Fruit fly (Drosophila melanogaster) whole organism, wandering third instar larva: ENCODE data around the gene lectin-37Db.
A peak's percentile ranks its signal among the peaks of the same experiment; 100 is the strongest.

Source experiments
- Abd-B ChIP-seq: fragments of >200 bp; optimal IDR thresholded peaks from 2 replicates; lab custom pipeline; 2017; ENCODE audit warnings: missing biosample characterization, missing genetic modification characterization
- CG32264 ChIP-seq: fragments of 200-800 bp; sonication (Bioruptor generic); optimal IDR thresholded peaks from 2 replicates; lab custom pipeline; 2016; ENCODE audit warnings: missing biosample characterization, missing genetic modification characterization
- CG9705 ChIP-seq: fragments of 200-800 bp; sonication (Bioruptor generic); optimal IDR thresholded peaks from 2 replicates; lab custom pipeline; 2018; ENCODE audit warnings: missing biosample characterization, mild to moderate bottlenecking, missing genetic modification characterization
- CrebA ChIP-seq: fragments of 200-800 bp; sonication (Bioruptor generic); optimal IDR thresholded peaks from 2 replicates; lab custom pipeline; 2016; ENCODE audit warnings: missing biosample characterization, mild to moderate bottlenecking, missing genetic modification characterization, borderline replicate concordance
- Dfd ChIP-seq: fragments of >200 bp; optimal IDR thresholded peaks from 2 replicates; lab custom pipeline; 2017; ENCODE audit warnings: missing biosample characterization, missing genetic modification characterization
- Dif ChIP-seq: fragments of 200-275, 200-300 bp; sonication (Bioruptor generic); optimal IDR thresholded peaks from 2 replicates; lab custom pipeline; 2018; ENCODE audit warnings: missing biosample characterization, missing genetic modification characterization; ENCODE audit not compliant: partially characterized antibody
- GATAd ChIP-seq: sonication (Bioruptor generic); optimal IDR thresholded peaks from 2 replicates; lab custom pipeline; 2016; ENCODE audit warnings: missing biosample characterization, missing genetic modification characterization
- HLH106 ChIP-seq: fragments of 200-800 bp; optimal IDR thresholded peaks from 3 replicates; lab custom pipeline; 2019; ENCODE audit warnings: missing biosample characterization, mild to moderate bottlenecking, missing genetic modification characterization, moderate library complexity
- Hnf4 ChIP-seq: fragments of 200-800 bp; sonication (Bioruptor generic); optimal IDR thresholded peaks from 2 replicates; lab custom pipeline; 2016; ENCODE audit warnings: missing biosample characterization, mild to moderate bottlenecking, missing genetic modification characterization
- Hr78 ChIP-seq: fragments of >200 bp; optimal IDR thresholded peaks from 2 replicates; lab custom pipeline; 2017; ENCODE audit warnings: missing biosample characterization, missing genetic modification characterization
- Hr83 ChIP-seq: fragments of 200-300 bp; sonication (Bioruptor generic); optimal IDR thresholded peaks from 2 replicates; lab custom pipeline; 2016; ENCODE audit warnings: missing biosample characterization, mild to moderate bottlenecking, missing genetic modification characterization, moderate library complexity; ENCODE audit not compliant: poor library complexity, severe bottlenecking
- Mio ChIP-seq: sonication (Bioruptor generic); optimal IDR thresholded peaks from 2 replicates; lab custom pipeline; 2016; ENCODE audit warnings: missing biosample characterization, missing genetic modification characterization
- Myc ChIP-seq: fragments of >200 bp; optimal IDR thresholded peaks from 2 replicates; lab custom pipeline; 2017
- N ChIP-seq: fragments of >200 bp; optimal IDR thresholded peaks from 2 replicates; lab custom pipeline; 2018; ENCODE audit warnings: missing biosample characterization, missing external identifiers, missing genetic modification characterization
- OdsH ChIP-seq: fragments of 200-800 bp; sonication (Bioruptor generic); optimal IDR thresholded peaks from 2 replicates; lab custom pipeline; 2016; ENCODE audit warnings: missing biosample characterization, mild to moderate bottlenecking, missing genetic modification characterization
- Rel ChIP-seq, 2 experiments: fragments of 200-800 bp; sonication (Bioruptor generic) in 1 of 2; optimal IDR thresholded peaks; 2 replicates in 1 of 2; 3 replicates in 1 of 2; lab custom pipeline; 2016 to 2019; ENCODE audit warnings: mild to moderate bottlenecking in 2 of 2, missing biosample characterization in 2 of 2, missing genetic modification characterization in 2 of 2, moderate library complexity in 1 of 2
- Sp1 ChIP-seq: fragments of 200-800 bp; sonication (Bioruptor generic); optimal IDR thresholded peaks from 3 replicates; lab custom pipeline; 2019; ENCODE audit warnings: missing biosample characterization, mild to moderate bottlenecking, missing genetic modification characterization, moderate library complexity
- Vsx2 ChIP-seq: fragments of 200-300, 225-300 bp; sonication (Bioruptor generic); optimal IDR thresholded peaks from 2 replicates; lab custom pipeline; 2018; ENCODE audit warnings: missing biosample characterization, missing genetic modification characterization; ENCODE audit not compliant: partially characterized antibody
- brk ChIP-seq: fragments of 200-800 bp; sonication (Bioruptor generic); optimal IDR thresholded peaks from 2 replicates; lab custom pipeline; 2016; ENCODE audit warnings: missing biosample characterization, mild to moderate bottlenecking, missing genetic modification characterization
- dl ChIP-seq, 2 experiments: fragments of 175-275, 200-275 bp in 1 of 2; fragments of 200-275 bp in 1 of 2; sonication (Bioruptor generic); optimal IDR thresholded peaks; lab custom pipeline; 2018; ENCODE audit warnings: mild to moderate bottlenecking in 2 of 2, missing biosample characterization in 2 of 2, missing genetic modification characterization in 2 of 2, moderate library complexity in 2 of 2; ENCODE audit not compliant: partially characterized antibody in 2 of 2, insufficient read depth in 1 of 2
- dmrt93B ChIP-seq: fragments of 200-800 bp; sonication (Bioruptor generic); optimal IDR thresholded peaks from 2 replicates; lab custom pipeline; 2018; ENCODE audit warnings: missing biosample characterization, mild to moderate bottlenecking, missing genetic modification characterization
- dsf ChIP-seq: sonication (Bioruptor generic); optimal IDR thresholded peaks from 2 replicates; lab custom pipeline; 2016; ENCODE audit warnings: missing biosample characterization, missing genetic modification characterization, borderline replicate concordance
- ey ChIP-seq: fragments of 200-800 bp; sonication (Bioruptor generic); optimal IDR thresholded peaks from 2 replicates; lab custom pipeline; 2016; ENCODE audit warnings: missing biosample characterization, missing genetic modification characterization
- fru ChIP-seq: fragments of 200-800 bp; sonication (Bioruptor generic); optimal IDR thresholded peaks from 3 replicates; lab custom pipeline; 2016; ENCODE audit warnings: missing biosample characterization, mild to moderate bottlenecking, missing genetic modification characterization
- h ChIP-seq: fragments of 200-800 bp; sonication (Bioruptor generic); optimal IDR thresholded peaks from 3 replicates; lab custom pipeline; 2016; ENCODE audit warnings: missing biosample characterization, mild to moderate bottlenecking, missing genetic modification characterization
- lola ChIP-seq: fragments of >200 bp; optimal IDR thresholded peaks from 2 replicates; lab custom pipeline; 2017; ENCODE audit warnings: missing biosample characterization, missing genetic modification characterization
- pan ChIP-seq: fragments of >200 bp; optimal IDR thresholded peaks from 2 replicates; lab custom pipeline; 2017
- psq ChIP-seq: fragments of 200-800 bp; sonication (Bioruptor generic); optimal IDR thresholded peaks from 3 replicates; lab custom pipeline; 2017; ENCODE audit warnings: missing biosample characterization, mild to moderate bottlenecking, missing genetic modification characterization, moderate library complexity
- rgr ChIP-seq: fragments of 200-800 bp; sonication (Bioruptor generic); optimal IDR thresholded peaks from 3 replicates; lab custom pipeline; 2016; ENCODE audit warnings: missing biosample characterization, mild to moderate bottlenecking, missing genetic modification characterization
- sage ChIP-seq: fragments of 200-800 bp; sonication (Bioruptor generic); optimal IDR thresholded peaks from 2 replicates; lab custom pipeline; 2016; ENCODE audit warnings: missing biosample characterization, mild to moderate bottlenecking, missing genetic modification characterization
- sv ChIP-seq: fragments of 200-800 bp; sonication (Bioruptor generic); optimal IDR thresholded peaks from 3 replicates; lab custom pipeline; 2016; ENCODE audit warnings: missing biosample characterization, missing genetic modification characterization
- tai ChIP-seq: sonication (Bioruptor generic); optimal IDR thresholded peaks from 2 replicates; lab custom pipeline; 2016; ENCODE audit warnings: missing biosample characterization, missing genetic modification characterization

The lectin-37Db gene

dm6 chr2L:19455723-19456122 is 36.8 kb downstream of the lectin-37Db start:
- TF ChIP-seq Rel (GFP tag; optimal IDR thresholded peaks at IDR 0.05; lab: Kevin White, UChicago) (no peak), Rel (tag; optimal IDR thresholded peaks at IDR 0.05; lab: Kevin White, UChicago) (peak; percentile 93), Mio (no peak)

dm6 chr2L:19457890-19458580 is 39.2 kb downstream of the lectin-37Db start:
- no peak for TF ChIP-seq Hr78 (GFP tag; lab: Kevin White, UChicago)
- TF ChIP-seq CG32264 (GFP tag; lab: Kevin White, UChicago) = no peak
- TF ChIP-seq rgr (GFP tag; lab: Kevin White, UChicago) = no peak
- TF ChIP-seq OdsH = no peak
- no peak for TF ChIP-seq brk
- no peak for TF ChIP-seq HLH106
- TF ChIP-seq dl (GFP tag; optimal IDR thresholded peaks at IDR 0.05; lab: Kevin White, UChicago; ENCODE audit: insufficient read depth in 1 of 2, partially characterized antibody in 2 of 2) = no peak
- no peak for TF ChIP-seq psq (GFP tag; lab: Kevin White, UChicago)
- no peak for TF ChIP-seq pan
- no peak for TF ChIP-seq fru (GFP tag; lab: Kevin White, UChicago)
- no peak for TF ChIP-seq Dif (GFP tag; lab: Kevin White, UChicago)
- no peak for TF ChIP-seq tai (GFP tag; lab: Kevin White, UChicago)
- no peak for TF ChIP-seq Abd-B (GFP tag; lab: Kevin White, UChicago)
- TF ChIP-seq dmrt93B (GFP tag; lab: Kevin White, UChicago) = no peak
- TF ChIP-seq Myc (lab: Kevin White, UChicago) = no peak
- TF ChIP-seq dsf (GFP tag; lab: Kevin White, UChicago) = no peak
- TF ChIP-seq CrebA = no peak

dm6 chr2L:19459404-19459803 is 40.5 kb downstream of the lectin-37Db start:
- TF ChIP-seq Myc (lab: Kevin White, UChicago) = no peak
- no peak for TF ChIP-seq OdsH
- TF ChIP-seq CG32264 (GFP tag; lab: Kevin White, UChicago) = no peak
- TF ChIP-seq Hnf4 (GFP tag; lab: Kevin White, UChicago) = no peak
- no peak for TF ChIP-seq dmrt93B (GFP tag; lab: Kevin White, UChicago)
- TF ChIP-seq tai (GFP tag; lab: Kevin White, UChicago) = no peak

- TF ChIP-seq sage (no peak), HLH106 (no peak), Vsx2 (GFP tag; lab: Kevin White, UChicago) (no peak), N (GFP tag; lab: Kevin White, UChicago) (no peak), Dfd (GFP tag; lab: Kevin White, UChicago) (no peak), dl (GFP tag; optimal IDR thresholded peaks at IDR 0.05; lab: Kevin White, UChicago; ENCODE audit: insufficient read depth in 1 of 2, partially characterized antibody in 2 of 2) (no peak), h (GFP tag; lab: Kevin White, UChicago) (no peak), Myc (lab: Kevin White, UChicago) (no peak), CG32264 (GFP tag; lab: Kevin White, UChicago) (no peak), ey (GFP tag; lab: Kevin White, UChicago) (no peak), CrebA (no peak)
Observed at dm6 chr2L:19462898-19463297, 44.0 kb downstream of the lectin-37Db start.

dm6 chr2L:19463405-19463804 is 44.5 kb downstream of the lectin-37Db start:
- no peak for TF ChIP-seq sv (GFP tag; lab: Kevin White, UChicago)
- no peak for TF ChIP-seq GATAd
- no peak for TF ChIP-seq Hr83 (GFP tag; lab: Kevin White, UChicago)

dm6 chr2L:19463824-19464317 is 45.0 kb downstream of the lectin-37Db start, which contains the start of gene tj:
Gene tj (plus strand): TSS chr2L:19464267.
- TF ChIP-seq dsf (GFP tag; lab: Kevin White, UChicago) = no peak
- no peak for TF ChIP-seq pan
- no peak for TF ChIP-seq Dif (GFP tag; lab: Kevin White, UChicago)
- TF ChIP-seq fru (GFP tag; lab: Kevin White, UChicago) = no peak
- no peak for TF ChIP-seq Mio
- no peak for TF ChIP-seq brk
- TF ChIP-seq CG9705 (GFP tag; lab: Kevin White, UChicago) = no peak
- no peak for TF ChIP-seq Sp1 (GFP tag; lab: Kevin White, UChicago)
- TF ChIP-seq lola = no peak
- no peak for TF ChIP-seq sv (GFP tag; lab: Kevin White, UChicago)
- no peak for TF ChIP-seq Rel (GFP tag; optimal IDR thresholded peaks at IDR 0.05; lab: Kevin White, UChicago)
- TF ChIP-seq Rel (tag; optimal IDR thresholded peaks at IDR 0.05; lab: Kevin White, UChicago) = no peak
- TF ChIP-seq psq (GFP tag; lab: Kevin White, UChicago) = no peak
- no peak for TF ChIP-seq dmrt93B (GFP tag; lab: Kevin White, UChicago)
